Worm (Caenorhabditis elegans) whole organism, dauer: ENCODE data around the gene Y116F11A.1.

Source experiments
- unc-62 ChIP-seq: sonication (generic microtip); optimal IDR thresholded peaks from 2 replicates; lab custom pipeline; 2017; ENCODE audit warnings: missing biosample characterization, missing genetic modification reagents, missing genetic modification characterization

Y116F11A.1 gene

DNA sequence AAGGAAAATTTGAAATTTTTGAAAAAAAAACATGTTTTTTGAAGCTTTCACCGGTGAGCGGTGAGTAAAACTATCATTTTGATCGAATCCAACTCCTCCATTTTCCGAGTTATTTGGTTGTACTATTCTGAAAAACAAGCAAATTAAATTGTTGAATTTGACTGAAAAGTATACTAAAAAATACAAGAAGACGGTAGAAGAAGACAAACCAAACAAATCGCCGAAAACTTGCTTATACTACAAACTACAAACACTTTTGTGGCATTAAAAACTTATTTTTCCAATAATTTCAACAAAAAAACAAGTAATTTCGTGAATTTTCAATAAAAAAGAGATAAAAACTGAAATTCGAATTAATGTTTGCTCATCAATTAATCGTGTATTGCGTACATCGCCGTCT is 48.2 kb downstream of the Y116F11A.1 start, which contains the start of gene fbxa-194:
TSS of gene fbxa-194 (minus strand) at position 101 of the 400 bp plus-strand sequence.
- no peak for TF ChIP-seq unc-62 (GFP tag; lab: Kevin White, UChicago)

DNA sequence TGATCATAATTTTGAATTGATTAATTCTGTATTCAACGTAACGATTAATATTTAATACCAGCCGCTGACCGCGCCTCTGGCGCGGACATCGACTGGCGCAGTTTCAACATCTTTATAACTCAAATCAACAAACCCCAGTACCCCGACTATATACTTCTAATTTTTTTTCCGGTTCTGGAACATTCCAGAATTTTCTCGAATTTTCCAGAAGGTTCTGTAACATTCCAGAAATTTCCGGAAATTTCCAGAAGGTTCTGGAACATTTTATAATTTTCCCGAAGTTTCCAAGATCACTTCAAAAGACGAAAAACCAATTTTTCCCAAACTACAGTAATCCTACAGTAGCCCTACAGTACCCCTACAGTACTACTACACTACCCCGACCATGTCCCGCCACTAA is 48.8 kb downstream of the Y116F11A.1 start:
- no peak for TF ChIP-seq unc-62 (GFP tag; lab: Kevin White, UChicago)
